Worm (Caenorhabditis elegans): ENCODE measurements around the gene C13G5.2.
A peak's percentile ranks its signal among the peaks of the same experiment; 100 is the strongest.

The C13G5.2 gene

DNA sequence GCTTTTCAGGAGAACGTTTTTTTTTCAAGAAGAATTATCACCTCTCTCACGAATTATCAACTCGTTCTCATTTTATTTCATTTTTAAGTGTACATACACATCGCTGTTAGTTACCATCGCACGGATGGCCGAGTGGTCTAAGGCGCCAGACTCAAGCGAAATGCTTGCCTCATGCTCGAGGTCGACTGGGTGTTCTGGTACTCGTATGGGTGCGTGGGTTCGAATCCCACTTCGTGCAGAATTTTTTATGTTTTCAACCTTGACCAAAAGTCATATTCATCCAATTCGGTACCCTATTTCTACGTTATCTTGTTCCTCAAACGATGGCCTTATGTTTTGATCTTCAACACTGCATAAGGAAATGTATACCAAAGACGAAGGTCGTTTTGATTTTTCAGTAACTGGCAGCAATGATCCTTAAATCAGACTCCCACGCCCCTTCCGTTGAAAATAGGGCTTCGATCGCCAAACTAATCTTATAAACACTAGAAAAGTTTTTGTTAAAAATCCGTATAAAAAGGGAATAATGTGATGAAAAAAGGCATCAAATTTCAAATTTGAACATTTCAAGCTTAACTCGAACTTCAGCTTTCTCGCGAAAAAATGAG, 21.0 kb upstream of the C13G5.2 start, which contains the start of gene fip-1:
fip-1 (plus strand) TSS at position 558 of the 608 bp plus-strand sequence.
- TF ChIP-seq ceh-20 (GFP tag; IDR thresholded peaks at IDR 0.05) = peak; percentile 51; the same call in 1 of the 2 replicates
- TF ChIP-seq F26F4.8 (GFP tag; conservative IDR thresholded peaks at IDR 0.05) = peak; percentile 84
- TF ChIP-seq dmd-8 (GFP tag; IDR thresholded peaks at IDR 0.05) = peak; percentile 91
- no peak for TF ChIP-seq T20F7.1 (GFP tag; optimal IDR thresholded peaks at IDR 0.05)
- no peak for TF ChIP-seq ama-1 (optimal IDR thresholded peaks at IDR 0.05)
- TF ChIP-seq saeg-2 (GFP tag; IDR thresholded peaks at IDR 0.05) = no peak
- TF ChIP-seq F49E8.2 (tag; optimal IDR thresholded peaks at IDR 0.05; ENCODE audit: borderline replicate concordance) = no peak
- TF ChIP-seq D1046.2 (GFP tag; IDR thresholded peaks at IDR 0.05) = 0 out of 2 replicates have a peak, but pooled peaks have one; percentile 70
- peak; percentile 92 for TF ChIP-seq aha-1 (tag)
- 0 out of 2 replicates have a peak, but pooled peaks have one; percentile 57 for TF ChIP-seq madf-9 (GFP tag; conservative IDR thresholded peaks at IDR 0.05)
- no peak for TF ChIP-seq zip-11 (GFP tag; IDR thresholded peaks at IDR 0.05)
- no peak for TF ChIP-seq aly-2 (tag; optimal IDR thresholded peaks at IDR 0.05)
- TF ChIP-seq zip-2 (tag; optimal IDR thresholded peaks at IDR 0.05) = no peak
- TF ChIP-seq spr-3 (GFP tag; optimal IDR thresholded peaks at IDR 0.05) = no peak
- TF ChIP-seq ZK337.2 (GFP tag; IDR thresholded peaks at IDR 0.05) = peak; percentile 77
- TF ChIP-seq unc-130 (GFP tag; optimal IDR thresholded peaks at IDR 0.05) = peak; percentile 33
- peak; percentile 20 for TF ChIP-seq nhr-48 (tag; optimal IDR thresholded peaks at IDR 0.05)
- no peak; the same call in none of the 2 replicates for TF ChIP-seq Y48G9A.11 (GFP tag; IDR thresholded peaks at IDR 0.05)
- TF ChIP-seq lin-13 (GFP tag; optimal IDR thresholded peaks at IDR 0.05) = peak; percentile 16
- peak; percentile 80 for TF ChIP-seq pha-4 (GFP tag; IDR thresholded peaks at IDR 0.05)
- TF ChIP-seq pha-4 (tag; optimal IDR thresholded peaks at IDR 0.05) = no peak
- TF ChIP-seq arid-1 (GFP tag; conservative IDR thresholded peaks at IDR 0.05) = peak; percentile 72
- TF ChIP-seq F37D6.2 (tag; optimal IDR thresholded peaks at IDR 0.05) = no peak
- TF ChIP-seq nhr-11 (tag; optimal IDR thresholded peaks at IDR 0.05) = no peak
- no peak for TF ChIP-seq ZK546.5 (tag; optimal IDR thresholded peaks at IDR 0.05)
- TF ChIP-seq hlh-30 (tag; optimal IDR thresholded peaks at IDR 0.05; ENCODE audit: insufficient read depth) = peak; percentile 41
- no peak for TF ChIP-seq skn-1 (tag; optimal IDR thresholded peaks at IDR 0.05)
- TF ChIP-seq fkh-10 (GFP tag; optimal IDR thresholded peaks at IDR 0.05) = no peak
- peak; percentile 70; the same call in 1 of the 2 replicates for TF ChIP-seq tra-1 (GFP tag; IDR thresholded peaks at IDR 0.05)
- no peak for TF ChIP-seq zfp-2 (tag; optimal IDR thresholded peaks at IDR 0.05)
- TF ChIP-seq zfp-3 (GFP tag; conservative IDR thresholded peaks at IDR 0.05) = 0 out of 2 replicates have a peak, but pooled peaks have one; percentile 40
- TF ChIP-seq lir-3 (tag; optimal IDR thresholded peaks at IDR 0.05) = peak; percentile 5
- TF ChIP-seq ctbp-1 (GFP tag; IDR thresholded peaks at IDR 0.05) = 0 out of 2 replicates have a peak, but pooled peaks have one; percentile 39
- TF ChIP-seq F44E2.7 (GFP tag; IDR thresholded peaks at IDR 0.05) = no peak
- no peak for TF ChIP-seq daf-12 (tag; optimal IDR thresholded peaks at IDR 0.05)
- no peak for TF ChIP-seq nhr-6 (tag; optimal IDR thresholded peaks at IDR 0.05)
- peak; percentile 48; the same call in 1 of the 2 replicates for TF ChIP-seq nhr-42 (GFP tag; IDR thresholded peaks at IDR 0.05)
- TF ChIP-seq dve-1 (tag; optimal IDR thresholded peaks at IDR 0.05; ENCODE audit: insufficient read depth) = peak; percentile 37
- TF ChIP-seq mes-2 (tag; optimal IDR thresholded peaks at IDR 0.05; ENCODE audit: poor library complexity, severe bottlenecking) = peak; percentile 55
- TF ChIP-seq madf-5 (GFP tag; IDR thresholded peaks at IDR 0.05) = peak; percentile 40 to 69; a peak in 1 of 4 replicates
- no peak for TF ChIP-seq dpl-1 (GFP tag; optimal IDR thresholded peaks at IDR 0.05)
- TF ChIP-seq ztf-11 (tag; optimal IDR thresholded peaks at IDR 0.05) = no peak
- peak; percentile 66 for TF ChIP-seq duxl-1 (tag; optimal IDR thresholded peaks at IDR 0.05; ENCODE audit: poor library complexity)
- peak; percentile 23; the same call in 1 of the 2 replicates for TF ChIP-seq dmd-6 (GFP tag; IDR thresholded peaks at IDR 0.05)
- TF ChIP-seq lim-7 (GFP tag; IDR thresholded peaks at IDR 0.05) = peak; percentile 89
- no peak for TF ChIP-seq hlh-11 (tag; optimal IDR thresholded peaks at IDR 0.05)
- TF ChIP-seq rbr-2 (tag; optimal IDR thresholded peaks at IDR 0.05) = peak; percentile 15
- no peak for TF ChIP-seq snpc-4 (tag; optimal IDR thresholded peaks at IDR 0.05)
- TF ChIP-seq daf-16 (GFP tag; optimal IDR thresholded peaks at IDR 0.05) = peak in 1 of 2 experiments; percentile 77
- peak; percentile 57 for TF ChIP-seq daf-16 (tag; optimal IDR thresholded peaks at IDR 0.05)
- TF ChIP-seq gei-8 (GFP tag; optimal IDR thresholded peaks at IDR 0.05) = peak; percentile 36
